Worm (Caenorhabditis elegans): ENCODE data around the gene T28C6.5.

The T28C6.5 gene

DNA sequence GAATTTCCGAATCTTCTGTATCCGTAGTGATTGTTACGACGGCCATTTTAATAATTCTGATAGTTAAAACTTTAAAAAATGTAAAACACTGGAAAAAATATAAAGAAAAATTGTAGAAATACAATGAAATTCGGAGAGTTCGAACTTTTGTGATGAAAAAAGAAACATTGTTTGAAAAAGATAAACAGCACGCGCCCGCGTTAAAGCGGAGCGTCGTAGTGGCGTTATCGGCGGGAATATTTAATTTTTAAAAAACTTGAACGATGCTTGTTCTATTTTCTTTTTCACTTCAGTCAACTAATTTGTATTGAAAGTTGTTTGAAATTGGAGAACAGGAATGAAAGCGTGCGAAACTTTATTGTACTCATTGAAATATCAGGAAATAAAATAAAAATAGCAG, 48.4 kb downstream of the T28C6.5 start, which contains the start of gene npp-23 (continued):
- no peak for TF ChIP-seq lag-1 (GFP tag; IDR thresholded peaks at IDR 0.05)
- TF ChIP-seq ztf-28 (GFP tag; IDR thresholded peaks at IDR 0.05) = no peak
- TF ChIP-seq lin-35 (GFP tag; optimal IDR thresholded peaks at IDR 0.05) = peak in 1 of 3 experiments; percentile 86
- TF ChIP-seq nfya-2 (GFP tag; IDR thresholded peaks at IDR 0.05) = no peak
- TF ChIP-seq nhr-27 (tag; optimal IDR thresholded peaks at IDR 0.05) = no peak
- TF ChIP-seq let-526 (GFP tag; IDR thresholded peaks at IDR 0.05) = no peak
- TF ChIP-seq C06A6.2 (GFP tag; conservative IDR thresholded peaks at IDR 0.05) = no peak
